Fruit fly (Drosophila melanogaster): ENCODE results near the gene Ran.

dm6 chrX:11095276-11095675 lies 53.2 kb downstream of the Ran start:
- TF ChIP-seq bab1 (GFP tag; optimal IDR thresholded peaks at IDR 0.05), result no peak
- TF ChIP-seq kay (GFP tag; ENCODE audit: borderline replicate concordance), result no peak
- peak; percentile 15 for TF ChIP-seq cic (GFP tag; optimal IDR thresholded peaks at IDR 0.05)
- no peak for TF ChIP-seq CG1620 (GFP tag; optimal IDR thresholded peaks at IDR 0.05)
- TF ChIP-seq CG12768 (GFP tag; optimal IDR thresholded peaks at IDR 0.05), result no peak
- no peak for TF ChIP-seq Hr96 (GFP tag; optimal IDR thresholded peaks at IDR 0.05)
- no peak for TF ChIP-seq ovo (GFP tag; optimal IDR thresholded peaks at IDR 0.05)
- TF ChIP-seq cnc (optimal IDR thresholded peaks at IDR 0.05), result no peak
- no peak for TF ChIP-seq CG11617 (GFP tag; optimal IDR thresholded peaks at IDR 0.05)

Measured in whole organism, adult.